Fruit fly (Drosophila melanogaster): ENCODE measurements around the gene CG5986.

DNA sequence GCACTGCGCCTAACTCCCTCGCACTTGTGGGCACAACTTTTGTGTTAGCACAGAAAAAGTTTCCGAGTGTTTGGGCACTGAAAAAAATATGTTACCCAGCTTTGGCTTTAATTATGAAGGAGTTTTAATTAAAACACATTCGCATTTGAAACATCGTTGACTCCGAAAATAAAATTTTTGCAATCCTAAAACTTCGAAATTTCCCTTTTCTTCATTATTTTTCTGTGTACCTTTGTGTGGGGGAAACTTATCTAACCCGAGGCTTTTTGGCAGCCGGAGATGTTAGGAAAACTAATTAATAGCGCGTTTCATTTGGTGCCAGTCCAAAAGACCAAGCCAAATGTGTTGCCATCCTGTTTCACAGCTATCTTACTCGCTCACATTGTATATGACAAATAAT lies 44.1 kb downstream of the CG5986 start:
- TF ChIP-seq psq (optimal IDR thresholded peaks at IDR 0.05): no peak
- TF ChIP-seq h (optimal IDR thresholded peaks at IDR 0.05): no peak
- TF ChIP-seq ttk (optimal IDR thresholded peaks at IDR 0.05): no peak

All from Kc167 (cell line).